Fruit fly (Drosophila melanogaster): ENCODE measurements around the gene CG12795.

The CG12795 gene

dm6 chr2L:3437068-3437467 lies 15.2 kb upstream of the CG12795 start (continued):
- peak; percentile 51; the same call in 1 of the 2 replicates for TF ChIP-seq ara (GFP tag; IDR thresholded peaks at IDR 0.05)
- no peak for TF ChIP-seq zen2 (GFP tag; IDR thresholded peaks at IDR 0.05; ENCODE audit: partially characterized antibody)
- peak; percentile 53 for TF ChIP-seq CG15696 (tag; optimal IDR thresholded peaks at IDR 0.05)
- TF ChIP-seq CG30020 (tag; optimal IDR thresholded peaks at IDR 0.05): no peak
- no peak for TF ChIP-seq Vsx1 (GFP tag; optimal IDR thresholded peaks at IDR 0.05)
- peak; percentile 14 for TF ChIP-seq pum (GFP tag; optimal IDR thresholded peaks at IDR 0.05)
- TF ChIP-seq nerfin-1 (tag; optimal IDR thresholded peaks at IDR 0.05): peak; percentile 64
- peak; percentile 15; the same call in 1 of the 2 replicates for TF ChIP-seq H2.0 (GFP tag; IDR thresholded peaks at IDR 0.05)
- TF ChIP-seq CG10147 (GFP tag; optimal IDR thresholded peaks at IDR 0.05): peak; percentile 1
- TF ChIP-seq Ptx1 (GFP tag; IDR thresholded peaks at IDR 0.05): peak; percentile 54
- peak; percentile 50 for TF ChIP-seq CrebB (tag; optimal IDR thresholded peaks at IDR 0.05)
- no peak for TF ChIP-seq YL-1 (GFP tag; optimal IDR thresholded peaks at IDR 0.05)
- peak; percentile 39 for TF ChIP-seq fd64A (GFP tag; optimal IDR thresholded peaks at IDR 0.05)
- no peak for TF ChIP-seq cas (GFP tag; IDR thresholded peaks at IDR 0.05)
- TF ChIP-seq CG10959 (GFP tag; IDR thresholded peaks at IDR 0.05): no peak
- no peak for TF ChIP-seq twi (tag; optimal IDR thresholded peaks at IDR 0.05)
- no peak for TF ChIP-seq CG11085 (GFP tag; IDR thresholded peaks at IDR 0.05)
- no peak for TF ChIP-seq CG8765 (GFP tag; IDR thresholded peaks at IDR 0.05)
- peak; percentile 43 for TF ChIP-seq CTCF (GFP tag; optimal IDR thresholded peaks at IDR 0.05)
- no peak for TF ChIP-seq Hsf (GFP tag; optimal IDR thresholded peaks at IDR 0.05)
- peak; percentile 61 for TF ChIP-seq CG6254 (GFP tag; optimal IDR thresholded peaks at IDR 0.05)
- no peak for TF ChIP-seq CG7928 (GFP tag; optimal IDR thresholded peaks at IDR 0.05)
- no peak for TF ChIP-seq ato (GFP tag; IDR thresholded peaks at IDR 0.05; ENCODE audit: partially characterized antibody)
- no peak for TF ChIP-seq mam (GFP tag; optimal IDR thresholded peaks at IDR 0.05)
- TF ChIP-seq ATbp (GFP tag; optimal IDR thresholded peaks at IDR 0.05): peak; percentile 56
- TF ChIP-seq tin (GFP tag; optimal IDR thresholded peaks at IDR 0.05): peak; percentile 3
- no peak for TF ChIP-seq Gug (GFP tag; IDR thresholded peaks at IDR 0.05)
- no peak for TF ChIP-seq vnd (GFP tag; IDR thresholded peaks at IDR 0.05; ENCODE audit: partially characterized antibody)
- peak; percentile 71 for TF ChIP-seq onecut (GFP tag; IDR thresholded peaks at IDR 0.05)
- TF ChIP-seq NfI (GFP tag; optimal IDR thresholded peaks at IDR 0.05): peak; percentile 36
- TF ChIP-seq CG16779 (GFP tag; IDR thresholded peaks at IDR 0.05): no peak
- peak; percentile 50; the same call in 1 of the 2 replicates for TF ChIP-seq chm (GFP tag; IDR thresholded peaks at IDR 0.05)
- no peak for TF ChIP-seq ham (GFP tag; IDR thresholded peaks at IDR 0.05)
- no peak for TF ChIP-seq crc (GFP tag; optimal IDR thresholded peaks at IDR 0.05)
- peak; percentile 70 for TF ChIP-seq row (GFP tag; IDR thresholded peaks at IDR 0.05)
- TF ChIP-seq CG17359 (tag; optimal IDR thresholded peaks at IDR 0.05): peak; percentile 79
- no peak for TF ChIP-seq pb (GFP tag; optimal IDR thresholded peaks at IDR 0.05)
- peak; percentile 85 for TF ChIP-seq vvl (GFP tag; IDR thresholded peaks at IDR 0.05)
- no peak for TF ChIP-seq Usf (GFP tag; optimal IDR thresholded peaks at IDR 0.05)
- peak; percentile 36 for TF ChIP-seq bcd (GFP tag; optimal IDR thresholded peaks at IDR 0.05)
- peak; percentile 69 for TF ChIP-seq Fer1 (GFP tag; optimal IDR thresholded peaks at IDR 0.05)
- no peak for TF ChIP-seq HLH54F (GFP tag; optimal IDR thresholded peaks at IDR 0.05)
- TF ChIP-seq crol (GFP tag; IDR thresholded peaks at IDR 0.05): no peak
- peak; percentile 24 for TF ChIP-seq CG15514 (GFP tag; optimal IDR thresholded peaks at IDR 0.05)
- TF ChIP-seq Chrac-16 (GFP tag; optimal IDR thresholded peaks at IDR 0.05): no peak
- no peak for TF ChIP-seq usp (GFP tag; optimal IDR thresholded peaks at IDR 0.05)
- no peak for TF ChIP-seq CG4282 (GFP tag; optimal IDR thresholded peaks at IDR 0.05)
- no peak for TF ChIP-seq Hr39 (optimal IDR thresholded peaks at IDR 0.05)
- TF ChIP-seq CG32532 (GFP tag; IDR thresholded peaks at IDR 0.05): no peak
- no peak for TF ChIP-seq CG31224 (GFP tag; IDR thresholded peaks at IDR 0.05)
- peak in 1 of 2 experiments; percentile 89 for TF ChIP-seq eve (GFP tag; optimal IDR thresholded peaks at IDR 0.05)
- no peak for TF ChIP-seq CG6654 (GFP tag; optimal IDR thresholded peaks at IDR 0.05)
- peak; percentile 84 for TF ChIP-seq tap (tag; optimal IDR thresholded peaks at IDR 0.05)
